Worm (Caenorhabditis elegans): ENCODE results near the gene sir-2.2.

The sir-2.2 gene

DNA sequence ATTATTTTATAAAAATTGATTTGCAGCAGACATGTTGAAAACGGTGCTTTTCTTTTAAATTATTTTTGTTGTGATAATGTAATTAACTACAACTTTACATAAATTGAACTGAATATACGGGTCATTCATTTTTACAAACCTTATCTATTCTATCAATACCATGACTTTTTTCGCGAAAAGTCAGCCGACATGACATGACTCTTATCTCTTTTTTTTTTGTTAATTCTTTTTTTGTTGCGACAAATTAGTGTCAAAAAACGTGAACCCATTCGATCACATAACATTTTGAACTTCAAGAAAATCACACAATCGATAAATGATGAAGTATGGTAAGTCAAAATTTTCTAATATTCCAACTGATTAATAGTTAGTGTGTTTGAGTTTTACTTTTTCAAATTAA is at the start of gene sir-2.2:
sir-2.2 (plus strand) TSS at position 34 of the 400 bp plus-strand sequence.
- TF ChIP-seq fax-1 (tag; optimal IDR thresholded peaks at IDR 0.05) = no peak
- no peak for TF ChIP-seq rnt-1 (tag; optimal IDR thresholded peaks at IDR 0.05)
- no peak for TF ChIP-seq ztf-16 (tag; optimal IDR thresholded peaks at IDR 0.05)
- TF ChIP-seq ceh-30 (tag; optimal IDR thresholded peaks at IDR 0.05) = no peak

- TF ChIP-seq pag-3 (tag; optimal IDR thresholded peaks at IDR 0.05; ENCODE audit: borderline replicate concordance) (no peak), ceh-14 (tag; optimal IDR thresholded peaks at IDR 0.05) (no peak), sox-2 (GFP tag; IDR thresholded peaks at IDR 0.05) (no peak), hlh-13 (GFP tag; optimal IDR thresholded peaks at IDR 0.05) (no peak), syd-9 (tag; optimal IDR thresholded peaks at IDR 0.05) (no peak), tbx-2 (tag; optimal IDR thresholded peaks at IDR 0.05) (no peak), che-1 (tag; optimal IDR thresholded peaks at IDR 0.05) (no peak), ahr-1 (tag; optimal IDR thresholded peaks at IDR 0.05) (no peak), ceh-48 (tag; optimal IDR thresholded peaks at IDR 0.05) (no peak), gmeb-2 (tag; optimal IDR thresholded peaks at IDR 0.05) (no peak), pha-2 (tag; optimal IDR thresholded peaks at IDR 0.05) (no peak), pha-4 (tag; optimal IDR thresholded peaks at IDR 0.05) (no peak), elt-2 (tag; optimal IDR thresholded peaks at IDR 0.05) (no peak), ceh-24 (tag; optimal IDR thresholded peaks at IDR 0.05) (no peak), nhr-232 (tag; optimal IDR thresholded peaks at IDR 0.05) (no peak), pros-1 (tag; optimal IDR thresholded peaks at IDR 0.05) (no peak), lin-11 (tag; optimal IDR thresholded peaks at IDR 0.05) (no peak), sdc-2 (tag; optimal IDR thresholded peaks at IDR 0.05) (no peak), unc-3 (GFP tag; conservative IDR thresholded peaks at IDR 0.05) (no peak), unc-3 (tag; optimal IDR thresholded peaks at IDR 0.05) (no peak), K02D7.2 (tag; optimal IDR thresholded peaks at IDR 0.05) (no peak)
Observed at ce11 chrX:13278876-13279275, 49.0 kb upstream of the sir-2.2 start, which contains the start of gene phf-33. TSS of gene phf-33 (minus strand) at chrX:13278976.

- no peak for TF ChIP-seq sox-2 (GFP tag; IDR thresholded peaks at IDR 0.05)
- no peak for TF ChIP-seq lim-6 (tag; optimal IDR thresholded peaks at IDR 0.05)
- no peak for TF ChIP-seq ceh-31 (tag; optimal IDR thresholded peaks at IDR 0.05)
- no peak for TF ChIP-seq ceh-9 (tag; optimal IDR thresholded peaks at IDR 0.05)
- no peak for TF ChIP-seq hlh-6 (tag; optimal IDR thresholded peaks at IDR 0.05)
- TF ChIP-seq zip-5 (tag; optimal IDR thresholded peaks at IDR 0.05) = no peak
- no peak for TF ChIP-seq syd-9 (tag; optimal IDR thresholded peaks at IDR 0.05)
- TF ChIP-seq hlh-13 (GFP tag; optimal IDR thresholded peaks at IDR 0.05) = no peak
- no peak for TF ChIP-seq mec-3 (tag; optimal IDR thresholded peaks at IDR 0.05; ENCODE audit: borderline replicate concordance)
- TF ChIP-seq eyg-1 (tag; optimal IDR thresholded peaks at IDR 0.05) = no peak
- TF ChIP-seq ceh-18 (tag; optimal IDR thresholded peaks at IDR 0.05) = no peak
- TF ChIP-seq fkh-10 (GFP tag; optimal IDR thresholded peaks at IDR 0.05) = no peak
Observed at ce11 chrX:13283462-13283861, 44.4 kb upstream of the sir-2.2 start.

- TF ChIP-seq lin-11 (tag; optimal IDR thresholded peaks at IDR 0.05) (no peak), fkh-6 (tag; optimal IDR thresholded peaks at IDR 0.05) (no peak), pha-2 (tag; optimal IDR thresholded peaks at IDR 0.05) (no peak), ceh-14 (tag; optimal IDR thresholded peaks at IDR 0.05) (no peak), pha-4 (tag; optimal IDR thresholded peaks at IDR 0.05) (no peak), unc-3 (GFP tag; conservative IDR thresholded peaks at IDR 0.05) (no peak), unc-3 (tag; optimal IDR thresholded peaks at IDR 0.05) (no peak), mec-3 (tag; optimal IDR thresholded peaks at IDR 0.05; ENCODE audit: borderline replicate concordance) (no peak), ceh-9 (tag; optimal IDR thresholded peaks at IDR 0.05) (no peak), pag-3 (tag; optimal IDR thresholded peaks at IDR 0.05; ENCODE audit: borderline replicate concordance) (no peak), tbx-7 (tag; optimal IDR thresholded peaks at IDR 0.05) (no peak), pat-9 (tag; optimal IDR thresholded peaks at IDR 0.05) (no peak), gmeb-2 (tag; optimal IDR thresholded peaks at IDR 0.05) (no peak), madf-2 (tag; optimal IDR thresholded peaks at IDR 0.05) (no peak), unc-55 (GFP tag; optimal IDR thresholded peaks at IDR 0.05) (no peak), hlh-8 (tag; optimal IDR thresholded peaks at IDR 0.05) (no peak), tbx-2 (tag; optimal IDR thresholded peaks at IDR 0.05) (no peak)
Observed at ce11 chrX:13284091-13284490, 43.8 kb upstream of the sir-2.2 start, which contains the start of gene cyp-14A4. TSS of gene cyp-14A4 (minus strand) at chrX:13284197.
